Worm (Caenorhabditis elegans): ENCODE measurements around the gene srh-123.
"Not testable (repeated sequence)": the region's sequence is repeated elsewhere in the genome, so short reads cannot be mapped to it uniquely, and the experiment has no call there.

srh-123 gene

DNA sequence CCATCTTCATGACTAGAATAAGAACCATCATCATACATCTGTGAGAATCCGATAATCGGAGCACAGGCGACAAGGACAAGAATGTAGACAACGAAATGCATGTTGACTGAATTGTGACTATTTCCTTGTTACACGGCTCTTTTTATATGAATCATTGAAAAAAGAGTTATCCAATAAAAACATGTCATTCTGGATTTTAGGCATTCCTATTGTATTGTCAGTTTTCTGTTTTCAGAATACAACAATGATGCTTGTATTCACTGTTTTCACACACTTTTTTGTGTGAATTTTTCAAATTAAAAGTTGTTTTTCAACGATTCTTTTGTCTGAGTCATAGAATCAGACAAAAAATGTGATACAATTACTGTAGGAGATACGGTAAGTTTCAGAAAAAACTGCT lies 37.3 kb upstream of the srh-123 start, which contains the start of gene F20E11.18:
Gene F20E11.18 (minus strand): TSS at position 101 of the 400 bp plus-strand sequence.
- TF ChIP-seq T23F11.4 (GFP tag; optimal IDR thresholded peaks at IDR 0.05): no peak
- no peak for TF ChIP-seq npax-4 (tag; optimal IDR thresholded peaks at IDR 0.05)
- no peak for TF ChIP-seq ref-2 (tag; optimal IDR thresholded peaks at IDR 0.05)
- TF ChIP-seq ceh-14 (tag; optimal IDR thresholded peaks at IDR 0.05): no peak
- TF ChIP-seq nhr-11 (tag; optimal IDR thresholded peaks at IDR 0.05): no peak
- TF ChIP-seq hlh-30 (tag; optimal IDR thresholded peaks at IDR 0.05; ENCODE audit: insufficient read depth): no peak
- TF ChIP-seq C38D4.7 (GFP tag; optimal IDR thresholded peaks at IDR 0.05): no peak
- no peak for TF ChIP-seq sox-4 (tag; optimal IDR thresholded peaks at IDR 0.05)
- TF ChIP-seq ttx-3 (tag; optimal IDR thresholded peaks at IDR 0.05): no peak

DNA sequence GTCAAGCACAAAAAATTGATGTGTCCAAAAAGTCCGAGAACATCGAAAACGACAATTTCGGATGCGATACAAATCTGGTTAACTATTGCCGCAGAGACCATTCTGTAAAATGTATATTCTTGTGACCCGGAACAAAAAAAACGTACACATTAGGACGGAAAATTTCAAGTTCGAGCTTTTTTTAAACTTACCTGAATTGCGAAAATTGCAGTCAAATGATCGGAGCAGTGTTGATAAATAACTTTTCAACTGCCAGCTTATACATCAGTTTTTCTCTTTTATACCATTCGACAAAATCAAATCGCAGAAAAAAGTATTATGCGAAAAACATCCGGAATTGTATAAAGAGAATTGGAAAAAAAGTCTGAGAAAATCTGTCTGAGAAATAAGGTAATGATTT lies 35.5 kb upstream of the srh-123 start, which contains the start of gene srsx-2:
Gene srsx-2 (minus strand): TSS at position 101 of the 400 bp plus-strand sequence.
- no peak for TF ChIP-seq tbx-2 (tag; optimal IDR thresholded peaks at IDR 0.05)
- no peak for TF ChIP-seq dve-1 (tag; optimal IDR thresholded peaks at IDR 0.05)
- TF ChIP-seq hlh-15 (tag; optimal IDR thresholded peaks at IDR 0.05): no peak
- TF ChIP-seq K09A11.1 (tag; optimal IDR thresholded peaks at IDR 0.05; ENCODE audit: insufficient read depth): no peak
- TF ChIP-seq ama-1 (optimal IDR thresholded peaks at IDR 0.05): no peak
- TF ChIP-seq unc-86 (tag; optimal IDR thresholded peaks at IDR 0.05): no peak
- no peak for TF ChIP-seq ets-4 (tag; optimal IDR thresholded peaks at IDR 0.05)
- no peak for TF ChIP-seq ceh-48 (tag; optimal IDR thresholded peaks at IDR 0.05)
- no peak for TF ChIP-seq C08G9.2 (tag; optimal IDR thresholded peaks at IDR 0.05)
- no peak for TF ChIP-seq mec-3 (tag; optimal IDR thresholded peaks at IDR 0.05; ENCODE audit: borderline replicate concordance)
- TF ChIP-seq pqm-1 (tag; optimal IDR thresholded peaks at IDR 0.05): no peak
- no peak for TF ChIP-seq hlh-8 (tag; optimal IDR thresholded peaks at IDR 0.05)
- no peak for TF ChIP-seq ceh-22 (tag; optimal IDR thresholded peaks at IDR 0.05)
- TF ChIP-seq elt-4 (tag; optimal IDR thresholded peaks at IDR 0.05): no peak
- no peak for TF ChIP-seq ceh-6 (GFP tag; optimal IDR thresholded peaks at IDR 0.05)
- TF ChIP-seq unc-3 (GFP tag; conservative IDR thresholded peaks at IDR 0.05): no peak
- TF ChIP-seq unc-3 (tag; optimal IDR thresholded peaks at IDR 0.05): no peak
- TF ChIP-seq fax-1 (tag; optimal IDR thresholded peaks at IDR 0.05): no peak
- no peak for TF ChIP-seq syd-9 (tag; optimal IDR thresholded peaks at IDR 0.05)
- TF ChIP-seq che-1 (tag; optimal IDR thresholded peaks at IDR 0.05): no peak

DNA sequence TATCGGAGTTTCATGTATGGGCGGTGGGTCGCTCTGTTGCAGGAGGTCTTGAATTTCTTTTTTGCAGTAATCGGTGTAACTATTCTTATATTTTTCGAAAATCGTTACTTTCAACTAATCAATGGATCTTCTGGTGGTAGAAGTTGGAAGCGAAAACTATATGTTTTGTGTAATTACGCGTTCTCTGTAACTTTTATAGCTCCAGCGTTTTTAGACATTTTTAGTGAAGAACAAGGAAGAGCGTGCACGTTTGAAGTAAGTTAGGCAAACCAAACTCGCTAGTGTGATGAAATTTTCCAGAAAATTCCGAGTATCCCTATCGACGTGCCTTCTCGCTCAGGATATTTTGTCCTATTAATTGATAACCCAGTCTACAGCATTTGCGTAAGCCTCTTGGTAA lies 34.4 kb upstream of the srh-123 start, which contains the start of gene srh-154:
Gene srh-154 (plus strand): TSS at position 301 of the 400 bp plus-strand sequence.
- TF ChIP-seq ceh-6 (GFP tag; optimal IDR thresholded peaks at IDR 0.05) (no peak), ceh-34 (tag; optimal IDR thresholded peaks at IDR 0.05) (no peak), pag-3 (tag; optimal IDR thresholded peaks at IDR 0.05; ENCODE audit: borderline replicate concordance) (no peak), nhr-232 (tag; optimal IDR thresholded peaks at IDR 0.05) (no peak), pha-2 (tag; optimal IDR thresholded peaks at IDR 0.05) (no peak)

DNA sequence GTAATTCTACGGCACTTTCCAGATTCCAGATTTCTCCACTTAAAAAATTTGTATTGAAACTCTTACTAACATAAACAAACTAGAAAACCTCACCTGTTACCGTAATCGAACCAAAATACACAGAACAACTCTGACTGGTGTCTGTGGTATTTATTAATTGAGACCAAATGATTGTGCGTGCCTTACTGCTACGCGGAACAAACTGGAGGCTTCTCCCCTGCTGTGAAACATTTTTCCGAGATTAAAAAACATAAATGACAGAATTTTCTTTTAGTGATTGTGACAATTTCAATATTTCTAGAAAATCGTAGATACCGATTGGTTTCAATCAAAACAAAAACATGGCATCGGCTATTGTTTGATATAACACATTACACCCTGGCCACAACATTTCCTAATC lies 24.0 kb upstream of the srh-123 start:
- TF ChIP-seq hlh-8 (tag; optimal IDR thresholded peaks at IDR 0.05): no peak

DNA sequence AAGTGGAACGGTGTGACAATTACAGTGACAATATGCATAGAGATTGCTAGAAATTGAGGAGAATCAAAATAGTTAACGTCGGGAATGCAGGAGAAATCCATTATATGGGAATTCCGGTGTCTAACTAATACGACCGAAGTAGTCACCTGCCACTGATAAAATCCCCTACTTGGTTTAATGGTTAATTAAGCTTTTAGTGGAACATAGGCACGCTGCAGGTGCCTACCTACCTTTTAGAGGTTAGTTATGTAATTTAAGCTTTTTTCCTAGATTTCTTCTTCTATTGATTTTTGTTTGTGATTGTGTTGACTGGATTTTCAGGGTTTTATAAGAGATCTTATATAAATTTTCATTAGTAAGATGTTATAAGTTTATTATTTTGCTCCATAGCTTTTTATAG lies 17.6 kb upstream of the srh-123 start, which contains the start of gene srh-203:
Gene srh-203 (minus strand): TSS at position 101 of the 400 bp plus-strand sequence.
- not testable (repeated sequence) for TF ChIP-seq rnt-1 (tag; optimal IDR thresholded peaks at IDR 0.05); ceh-6 (GFP tag; optimal IDR thresholded peaks at IDR 0.05); pros-1 (tag; optimal IDR thresholded peaks at IDR 0.05)
